Worm (Caenorhabditis elegans) whole organism, L4 larva: Measurements from ENCODE around the gene K09E9.1.

Source experiments
- D1046.2 ChIP-seq: fragments of 200-800 bp; sonication (Bioruptor generic); IDR thresholded peaks from 2 replicates; pipeline ENCODE4 v1.3.6; 2022; ENCODE audit warnings: missing genetic modification characterization, missing compliant biosample characterization
- R02D3.7 ChIP-seq: fragments of 150-350 bp; sonication (generic microtip); optimal IDR thresholded peaks from 3 replicates; lab custom pipeline; 2014; ENCODE audit warnings: missing biosample characterization, missing genetic modification characterization
- Y5F2A.4 ChIP-seq: fragments of 200-800 bp; sonication (Bioruptor generic); optimal IDR thresholded peaks from 2 replicates; lab custom pipeline; 2018; ENCODE audit warnings: mild to moderate bottlenecking, missing genetic modification characterization, missing compliant biosample characterization
- ZK337.2 ChIP-seq: fragments of 200-800 bp; sonication (Bioruptor generic); IDR thresholded peaks from 2 replicates; pipeline ENCODE4 v1.3.6; 2022; ENCODE audit warnings: missing genetic modification reagents, missing genetic modification characterization, missing compliant biosample characterization
- aha-1 ChIP-seq: fragments of 150-350 bp; peaks from one replicate; lab custom pipeline; 2014; ENCODE audit warnings: missing biosample characterization, missing genetic modification characterization
- ceh-20 ChIP-seq: fragments of 200-800 bp; sonication (Bioruptor generic); IDR thresholded peaks from 2 replicates; pipeline ENCODE4 v1.3.6; 2022; ENCODE audit warnings: missing genetic modification reagents, missing genetic modification characterization, missing compliant biosample characterization
- ceh-28 ChIP-seq: fragments of 150-350 bp; optimal IDR thresholded peaks from 2 replicates; lab custom pipeline; 2014; ENCODE audit warnings: missing biosample characterization, missing genetic modification reagents, missing genetic modification characterization
- ceh-32 ChIP-seq: sonication (generic microtip); optimal IDR thresholded peaks from 2 replicates; lab custom pipeline; 2016; ENCODE audit warnings: mild to moderate bottlenecking, missing genetic modification characterization, missing compliant biosample characterization; ENCODE audit not compliant: poor library complexity
- ceh-62 ChIP-seq: sonication (generic microtip); optimal IDR thresholded peaks from 2 replicates; lab custom pipeline; 2017; ENCODE audit warnings: missing biosample characterization, missing genetic modification characterization
- ceh-82 ChIP-seq: sonication (generic microtip); optimal IDR thresholded peaks from 2 replicates; lab custom pipeline; 2017; ENCODE audit warnings: missing biosample characterization, missing genetic modification characterization
- ces-1 ChIP-seq: fragments of 150-350 bp; sonication (generic microtip); optimal IDR thresholded peaks from 4 replicates; lab custom pipeline; 2014; ENCODE audit warnings: missing biosample characterization, missing genetic modification reagents, missing genetic modification characterization
- ctbp-1 ChIP-seq: fragments of 200-800 bp; sonication (Bioruptor generic); IDR thresholded peaks from 2 replicates; pipeline ENCODE4 v1.3.6; 2022; ENCODE audit warnings: missing genetic modification reagents, missing genetic modification characterization, missing compliant biosample characterization
- daf-19 ChIP-seq: fragments of 200-800 bp; sonication (Bioruptor generic); conservative IDR thresholded peaks from 2 replicates; pipeline ENCODE4 v1.3.6; 2022; ENCODE audit warnings: missing genetic modification characterization, missing compliant biosample characterization
- daf-8 ChIP-seq: fragments of 200-800 bp; sonication (Bioruptor generic); IDR thresholded peaks from 2 replicates; pipeline ENCODE4 v1.3.6; 2022; ENCODE audit warnings: missing genetic modification characterization, missing compliant biosample characterization
- dmd-6 ChIP-seq: fragments of 200-800 bp; sonication (Bioruptor generic); IDR thresholded peaks from 2 replicates; pipeline ENCODE4 v1.3.6; 2022; ENCODE audit warnings: missing genetic modification reagents, missing genetic modification characterization, missing compliant biosample characterization
- dpl-1 ChIP-seq: fragments of 150-350 bp; optimal IDR thresholded peaks from 2 replicates; lab custom pipeline; 2014; ENCODE audit warnings: missing biosample characterization, missing genetic modification reagents, missing genetic modification characterization
- egl-43 ChIP-seq: fragments of 200-800 bp; sonication (Bioruptor generic); IDR thresholded peaks from 2 replicates; pipeline ENCODE4 v1.3.6; 2022; ENCODE audit warnings: missing genetic modification reagents, missing genetic modification characterization, missing compliant biosample characterization
- fkh-10 ChIP-seq: fragments of 150-350 bp; optimal IDR thresholded peaks from 2 replicates; lab custom pipeline; 2014; ENCODE audit warnings: missing biosample characterization, missing genetic modification reagents, missing genetic modification characterization
- hif-1 ChIP-seq, 2 experiments: sonication (generic microtip); optimal IDR thresholded peaks; 2 replicates each; lab custom pipeline; 2016 to 2017; ENCODE audit warnings: missing compliant biosample characterization in 2 of 2, missing genetic modification characterization in 2 of 2, missing genetic modification reagents in 2 of 2, missing genotype in 2 of 2, mild to moderate bottlenecking in 1 of 2
- hlh-11 ChIP-seq: fragments of 200-800 bp; sonication (Bioruptor generic); optimal IDR thresholded peaks from 2 replicates; lab custom pipeline; 2018; ENCODE audit warnings: mild to moderate bottlenecking, missing genetic modification characterization, missing compliant biosample characterization
- hlh-30 ChIP-seq: sonication (generic microtip); optimal IDR thresholded peaks from 2 replicates; lab custom pipeline; 2017; ENCODE audit warnings: antibody characterized with exemption, mild to moderate bottlenecking, missing genetic modification characterization, missing compliant biosample characterization; ENCODE audit not compliant: insufficient read depth
- hmg-1.1 ChIP-seq: fragments of 200-800 bp; sonication (Bioruptor generic); IDR thresholded peaks from 2 replicates; pipeline ENCODE4 v1.3.6; 2022; ENCODE audit warnings: missing genetic modification reagents, missing genetic modification characterization, missing compliant biosample characterization
- lin-1 ChIP-seq: fragments of 200-800 bp; sonication (Bioruptor generic); IDR thresholded peaks from 2 replicates; pipeline ENCODE4 v1.3.6; 2022; ENCODE audit warnings: missing genetic modification reagents, missing genetic modification characterization, missing compliant biosample characterization
- lir-3 ChIP-seq: sonication (generic microtip); optimal IDR thresholded peaks from 2 replicates; lab custom pipeline; 2016; ENCODE audit warnings: mild to moderate bottlenecking, missing genetic modification characterization, missing compliant biosample characterization
- lsy-2 ChIP-seq, 2 experiments: fragments of 150-350 bp in 1 of 2; sonication (generic microtip) in 1 of 2; optimal IDR thresholded peaks; 2 replicates each; lab custom pipeline; 2014 to 2017; ENCODE audit warnings: missing biosample characterization in 2 of 2, missing genetic modification characterization in 2 of 2
- madf-5 ChIP-seq, 2 experiments: fragments of 200-800 bp; sonication (Bioruptor generic); IDR thresholded peaks; 2 replicates each; pipeline ENCODE4 v1.3.6; 2022; ENCODE audit warnings: missing compliant biosample characterization in 2 of 2, missing genetic modification characterization in 2 of 2
- mdl-1 ChIP-seq, 2 experiments: fragments of 150-350 bp in 1 of 2; sonication (generic microtip) in 1 of 2; optimal IDR thresholded peaks; 2 replicates each; lab custom pipeline; 2014 to 2017; ENCODE audit warnings: missing biosample characterization in 2 of 2, missing genetic modification characterization in 2 of 2
- mdt-29 ChIP-seq: fragments of 200-800 bp; sonication (Bioruptor generic); IDR thresholded peaks from 2 replicates; pipeline ENCODE4 v1.3.6; 2022; ENCODE audit warnings: missing genetic modification reagents, missing genetic modification characterization, missing compliant biosample characterization
- mep-1 ChIP-seq: fragments of 150-350 bp; sonication (generic microtip); optimal IDR thresholded peaks from 3 replicates; lab custom pipeline; 2014; ENCODE audit warnings: missing biosample characterization, missing genetic modification characterization
- mxl-2 ChIP-seq: fragments of 200-800 bp; sonication (Bioruptor generic); conservative IDR thresholded peaks from 2 replicates; pipeline ENCODE4 v1.3.6; 2022; ENCODE audit warnings: missing genetic modification reagents, missing genetic modification characterization, missing compliant biosample characterization
- nhr-10 ChIP-seq: fragments of 150-350 bp; optimal IDR thresholded peaks from 2 replicates; lab custom pipeline; 2014; ENCODE audit warnings: missing biosample characterization, missing genetic modification characterization
- nhr-11 ChIP-seq: fragments of 150-350 bp; optimal IDR thresholded peaks from 2 replicates; lab custom pipeline; 2014; ENCODE audit warnings: missing biosample characterization, missing genetic modification characterization
- nhr-28 ChIP-seq: fragments of 150-350 bp; optimal IDR thresholded peaks from 2 replicates; lab custom pipeline; 2014; ENCODE audit warnings: missing biosample characterization, missing genetic modification characterization
- nhr-42 ChIP-seq: fragments of 200-800 bp; sonication (Bioruptor generic); IDR thresholded peaks from 2 replicates; pipeline ENCODE4 v1.3.6; 2022; ENCODE audit warnings: missing genetic modification characterization, missing compliant biosample characterization
- nhr-6 ChIP-seq: fragments of 150-350 bp; optimal IDR thresholded peaks from 2 replicates; lab custom pipeline; 2014; ENCODE audit warnings: missing biosample characterization, missing genetic modification characterization
- pha-4 ChIP-seq, 2 experiments: fragments of 150-350 bp in 1 of 2; fragments of 200-800 bp in 1 of 2; sonication (Bioruptor generic) in 1 of 2; IDR thresholded peaks in 1 of 2; optimal IDR thresholded peaks in 1 of 2; 2 replicates each; pipeline versions ENCODE4 v1.3.6 to Lab custom; 2014 to 2022; ENCODE audit warnings: missing genetic modification characterization in 2 of 2, missing genetic modification reagents in 2 of 2, missing biosample characterization in 1 of 2, missing compliant biosample characterization in 1 of 2
- php-3 ChIP-seq: fragments of 200-800 bp; sonication (Bioruptor generic); IDR thresholded peaks from 2 replicates; pipeline ENCODE4 v1.3.6; 2022; ENCODE audit warnings: missing genetic modification reagents, missing genetic modification characterization, missing compliant biosample characterization
- rbr-2 ChIP-seq: sonication (generic microtip); optimal IDR thresholded peaks from 2 replicates; lab custom pipeline; 2016; ENCODE audit warnings: missing genotype, missing genetic modification characterization, missing compliant biosample characterization
- set-16 ChIP-seq: fragments of 200-800 bp; sonication (Bioruptor generic); IDR thresholded peaks from 2 replicates; pipeline ENCODE4 v1.3.6; 2022; ENCODE audit warnings: missing genetic modification reagents, missing genetic modification characterization, missing compliant biosample characterization
- spr-1 ChIP-seq: sonication (generic microtip); optimal IDR thresholded peaks from 2 replicates; lab custom pipeline; 2016; ENCODE audit warnings: mild to moderate bottlenecking, missing genetic modification characterization, missing compliant biosample characterization
- spr-3 ChIP-seq: fragments of 200-800 bp; sonication (Bioruptor generic); optimal IDR thresholded peaks from 2 replicates; lab custom pipeline; 2018; ENCODE audit warnings: mild to moderate bottlenecking, missing genetic modification characterization, missing compliant biosample characterization
- tag-97 ChIP-seq: fragments of 200-800 bp; sonication (Bioruptor generic); IDR thresholded peaks from 2 replicates; pipeline ENCODE4 v1.3.6; 2022; ENCODE audit warnings: missing genetic modification characterization, missing compliant biosample characterization
- tra-1 ChIP-seq: fragments of 200-800 bp; sonication (Bioruptor generic); IDR thresholded peaks from 2 replicates; pipeline ENCODE4 v1.3.6; 2022; ENCODE audit warnings: missing genetic modification reagents, missing genetic modification characterization, missing compliant biosample characterization
- unc-130 ChIP-seq: sonication (generic microtip); optimal IDR thresholded peaks from 2 replicates; lab custom pipeline; 2016; ENCODE audit warnings: missing genetic modification reagents, missing genetic modification characterization, missing compliant biosample characterization
- unc-62 ChIP-seq, 3 experiments: fragments of 150-350 bp in 1 of 3; sonication (generic microtip); optimal IDR thresholded peaks in 2 of 3; peaks in 1 of 3; 1 replicate in 1 of 3; 2 replicates in 2 of 3; lab custom pipeline; 2014 to 2017; ENCODE audit warnings: missing biosample characterization in 3 of 3, missing genetic modification characterization in 3 of 3, missing genetic modification reagents in 3 of 3, missing genotype in 1 of 3
- vab-7 ChIP-seq: fragments of 200-800 bp; sonication (Bioruptor generic); IDR thresholded peaks from 2 replicates; pipeline ENCODE4 v1.3.6; 2022; ENCODE audit warnings: missing genetic modification reagents, missing genetic modification characterization, missing compliant biosample characterization
- zfp-3 ChIP-seq: fragments of 200-800 bp; sonication (Bioruptor generic); conservative IDR thresholded peaks from 2 replicates; pipeline ENCODE4 v1.3.6; 2022; ENCODE audit warnings: missing genetic modification reagents, missing genetic modification characterization, missing compliant biosample characterization
- zip-2 ChIP-seq: fragments of 150-350 bp; optimal IDR thresholded peaks from 2 replicates; lab custom pipeline; 2014; ENCODE audit warnings: missing biosample characterization, missing genetic modification characterization
- ztf-7 ChIP-seq: fragments of 150-350 bp; optimal IDR thresholded peaks from 2 replicates; lab custom pipeline; 2014; ENCODE audit warnings: missing biosample characterization, missing genetic modification characterization

K09E9.1 gene

DNA sequence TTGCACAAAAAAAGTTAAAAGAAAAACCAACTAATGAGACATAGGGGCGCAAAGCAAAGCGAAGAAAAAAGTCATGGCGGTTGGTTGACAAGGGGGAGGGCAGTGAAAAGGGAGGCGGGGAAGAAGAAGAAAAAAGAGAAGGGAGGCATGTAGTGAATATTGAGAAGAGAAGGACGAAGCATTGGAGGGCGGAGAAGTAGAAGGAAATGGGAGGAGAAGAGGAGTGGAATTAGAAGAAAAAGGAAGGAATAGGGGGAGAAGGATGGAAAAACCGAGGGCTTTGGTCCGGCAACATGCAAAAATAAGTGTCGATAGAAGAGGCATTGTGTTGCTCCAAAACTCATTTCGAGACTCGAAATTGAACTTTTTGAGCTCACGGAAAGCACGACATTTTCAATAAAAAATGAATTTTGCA is 10.5 kb downstream of the K09E9.1 start:
- TF ChIP-seq lsy-2 (tag; optimal IDR thresholded peaks at IDR 0.05; lab: Kevin White, UChicago), result peak in 1 of 2 experiments; percentile 45
- no peak for TF ChIP-seq nhr-6 (tag; lab: Kevin White, UChicago)
- TF ChIP-seq set-16, result peak; percentile 50
- no peak for TF ChIP-seq lir-3 (tag; lab: Kevin White, UChicago)
- no peak for TF ChIP-seq ceh-20 (GFP tag; lab: Robert Waterston, UW)
- TF ChIP-seq egl-43, result no peak; the same call in 1 of the 2 replicates
- no peak for TF ChIP-seq nhr-11 (tag; lab: Kevin White, UChicago)
- no peak for TF ChIP-seq zip-2 (tag; lab: Kevin White, UChicago)
- TF ChIP-seq hmg-1.1 (GFP tag; lab: Robert Waterston, UW), result peak; percentile 73
- no peak for TF ChIP-seq zfp-3 (GFP tag; lab: Robert Waterston, UW)
- no peak for TF ChIP-seq ZK337.2 (GFP tag; lab: Robert Waterston, UW)
- no peak for TF ChIP-seq daf-19 (GFP tag; lab: Robert Waterston, UW)
- TF ChIP-seq mdl-1 (tag; optimal IDR thresholded peaks at IDR 0.05; lab: Kevin White, UChicago), result peak in 1 of 2 experiments; percentile 16
- no peak for TF ChIP-seq unc-130 (GFP tag; lab: Kevin White, UChicago)
- TF ChIP-seq madf-5 (GFP tag; IDR thresholded peaks at IDR 0.05; lab: Robert Waterston, UW), result no peak
- peak; percentile 34 for TF ChIP-seq nhr-28 (tag; lab: Kevin White, UChicago)
- no peak for TF ChIP-seq pha-4 (GFP tag; IDR thresholded peaks at IDR 0.05; lab: Robert Waterston, UW)
- no peak for TF ChIP-seq pha-4 (tag; optimal IDR thresholded peaks at IDR 0.05; lab: Kevin White, UChicago)
- no peak for TF ChIP-seq nhr-10 (tag; lab: Kevin White, UChicago)
- peak in 1 of 2 experiments; percentile 14 for TF ChIP-seq hif-1 (tag; optimal IDR thresholded peaks at IDR 0.05; lab: Kevin White, UChicago)
- no peak for TF ChIP-seq daf-8 (GFP tag; lab: Robert Waterston, UW)
- no peak for TF ChIP-seq ceh-82 (tag; lab: Kevin White, UChicago)
- TF ChIP-seq nhr-42 (GFP tag; lab: Robert Waterston, UW), result no peak
- TF ChIP-seq hlh-30, result peak; percentile 54
- TF ChIP-seq mep-1 (tag; lab: Kevin White, UChicago), result peak; percentile 62
- TF ChIP-seq ztf-7 (tag; lab: Kevin White, UChicago), result no peak
- no peak for TF ChIP-seq dmd-6
- no peak for TF ChIP-seq spr-3 (GFP tag; lab: Kevin White, UChicago)
- TF ChIP-seq hlh-11 (tag; lab: Kevin White, UChicago), result peak; percentile 22
- no peak for TF ChIP-seq spr-1 (tag; lab: Kevin White, UChicago)
- TF ChIP-seq dpl-1, result peak; percentile 12
- TF ChIP-seq php-3 (GFP tag; lab: Robert Waterston, UW), result no peak
- no peak for TF ChIP-seq R02D3.7 (tag; lab: Kevin White, UChicago)
- TF ChIP-seq ceh-62, result no peak
- TF ChIP-seq ces-1 (GFP tag; lab: Kevin White, UChicago), result no peak
- no peak for TF ChIP-seq lin-1 (GFP tag; lab: Robert Waterston, UW)
- peak in 1 of 2 experiments; percentile 89 for TF ChIP-seq unc-62 (GFP tag; optimal IDR thresholded peaks at IDR 0.05 in 1 of 2; lab: Kevin White, UChicago)
- TF ChIP-seq unc-62 (tag; optimal IDR thresholded peaks at IDR 0.05; lab: Kevin White, UChicago), result no peak
- no peak for TF ChIP-seq mdt-29 (GFP tag; lab: Robert Waterston, UW)
- no peak for TF ChIP-seq vab-7 (GFP tag; lab: Robert Waterston, UW)
- peak; percentile 52; the same call in 1 of the 2 replicates for TF ChIP-seq ctbp-1 (GFP tag; lab: Robert Waterston, UW)
- no peak for TF ChIP-seq tag-97 (GFP tag; lab: Robert Waterston, UW)
- TF ChIP-seq mxl-2, result no peak
- TF ChIP-seq D1046.2 (GFP tag; lab: Robert Waterston, UW), result no peak
- no peak for TF ChIP-seq ceh-32 (tag; lab: Kevin White, UChicago)
- TF ChIP-seq aha-1 (tag; lab: Kevin White, UChicago), result peak; percentile 61
- peak; percentile 39 for TF ChIP-seq rbr-2 (tag; lab: Kevin White, UChicago)
- TF ChIP-seq tra-1, result no peak
- no peak for TF ChIP-seq Y5F2A.4 (GFP tag; lab: Kevin White, UChicago)
- no peak for TF ChIP-seq ceh-28
- peak; percentile 75 for TF ChIP-seq fkh-10 (GFP tag; lab: Kevin White, UChicago)
- TF ChIP-seq, all 104 proteins: peak for 15
